Worm (Caenorhabditis elegans) whole organism, L4 larva: ENCODE results near the gene F19H6.6.

Source experiments
- D1046.2 ChIP-seq: fragments of 200-800 bp; sonication (Bioruptor generic); IDR thresholded peaks from 2 replicates; pipeline ENCODE4 v1.3.6; 2022; ENCODE audit warnings: missing genetic modification characterization, missing compliant biosample characterization
- R02D3.7 ChIP-seq: fragments of 150-350 bp; sonication (generic microtip); optimal IDR thresholded peaks from 3 replicates; lab custom pipeline; 2014; ENCODE audit warnings: missing biosample characterization, missing genetic modification characterization
- T20F7.1 ChIP-seq: fragments of 200-800 bp; sonication (Bioruptor generic); optimal IDR thresholded peaks from 2 replicates; lab custom pipeline; 2018; ENCODE audit warnings: mild to moderate bottlenecking, missing genetic modification characterization, missing compliant biosample characterization
- Y105C5A.15 ChIP-seq: fragments of 200-800 bp; sonication (Bioruptor generic); IDR thresholded peaks from 2 replicates; pipeline ENCODE4 v1.3.6; 2022; ENCODE audit warnings: missing genetic modification characterization, missing compliant biosample characterization
- Y48G9A.11 ChIP-seq: fragments of 200-800 bp; sonication (Bioruptor generic); IDR thresholded peaks from 2 replicates; pipeline ENCODE4 v1.3.6; 2022; ENCODE audit warnings: missing genetic modification reagents, missing genetic modification characterization, missing compliant biosample characterization
- Y75B8A.6 ChIP-seq: fragments of 200-800 bp; sonication (Bioruptor generic); IDR thresholded peaks from 2 replicates; pipeline ENCODE4 v1.3.6; 2022; ENCODE audit warnings: missing genetic modification reagents, missing genetic modification characterization, missing compliant biosample characterization
- aha-1 ChIP-seq: fragments of 150-350 bp; peaks from one replicate; lab custom pipeline; 2014; ENCODE audit warnings: missing biosample characterization, missing genetic modification characterization
- aly-2 ChIP-seq: sonication (generic microtip); optimal IDR thresholded peaks from 2 replicates; lab custom pipeline; 2018; ENCODE audit warnings: missing biosample characterization, missing genetic modification characterization
- ama-1 ChIP-seq: fragments of 150-350 bp; optimal IDR thresholded peaks from 2 replicates; lab custom pipeline; 2014; ENCODE audit warnings: inconsistent platforms, mixed read lengths
- attf-4 ChIP-seq: sonication (generic microtip); optimal IDR thresholded peaks from 3 replicates; lab custom pipeline; 2017; ENCODE audit warnings: missing biosample characterization, missing genetic modification characterization
- ceh-28 ChIP-seq: fragments of 150-350 bp; optimal IDR thresholded peaks from 2 replicates; lab custom pipeline; 2014; ENCODE audit warnings: missing biosample characterization, missing genetic modification reagents, missing genetic modification characterization
- ceh-32 ChIP-seq: sonication (generic microtip); optimal IDR thresholded peaks from 2 replicates; lab custom pipeline; 2016; ENCODE audit warnings: mild to moderate bottlenecking, missing genetic modification characterization, missing compliant biosample characterization; ENCODE audit not compliant: poor library complexity
- ceh-44 ChIP-seq: fragments of 200-800 bp; sonication (Bioruptor generic); IDR thresholded peaks from 2 replicates; pipeline ENCODE4 v1.3.6; 2022; ENCODE audit warnings: missing genetic modification reagents, missing genetic modification characterization, missing compliant biosample characterization
- ceh-62 ChIP-seq: sonication (generic microtip); optimal IDR thresholded peaks from 2 replicates; lab custom pipeline; 2017; ENCODE audit warnings: missing biosample characterization, missing genetic modification characterization
- cey-2 ChIP-seq: sonication (generic microtip); optimal IDR thresholded peaks from 3 replicates; lab custom pipeline; 2017; ENCODE audit warnings: missing genetic modification characterization, mild to moderate bottlenecking, missing compliant biosample characterization, antibody characterized with exemption, borderline replicate concordance; ENCODE audit not compliant: insufficient read depth
- ctbp-1 ChIP-seq: fragments of 200-800 bp; sonication (Bioruptor generic); IDR thresholded peaks from 2 replicates; pipeline ENCODE4 v1.3.6; 2022; ENCODE audit warnings: missing genetic modification reagents, missing genetic modification characterization, missing compliant biosample characterization
- daf-12 ChIP-seq: fragments of 150-350 bp; optimal IDR thresholded peaks from 2 replicates; lab custom pipeline; 2014; ENCODE audit warnings: missing biosample characterization, missing genetic modification reagents, missing genetic modification characterization
- daf-16 ChIP-seq, 3 experiments: sonication (generic microtip); optimal IDR thresholded peaks; 2 replicates each; lab custom pipeline; 2016 to 2017; ENCODE audit warnings: missing genetic modification characterization in 3 of 3, missing genetic modification reagents in 3 of 3, mild to moderate bottlenecking in 2 of 3, missing compliant biosample characterization in 2 of 3, missing biosample characterization in 1 of 3, moderate library complexity in 1 of 3
- daf-8 ChIP-seq: fragments of 200-800 bp; sonication (Bioruptor generic); IDR thresholded peaks from 2 replicates; pipeline ENCODE4 v1.3.6; 2022; ENCODE audit warnings: missing genetic modification characterization, missing compliant biosample characterization
- dmd-6 ChIP-seq: fragments of 200-800 bp; sonication (Bioruptor generic); IDR thresholded peaks from 2 replicates; pipeline ENCODE4 v1.3.6; 2022; ENCODE audit warnings: missing genetic modification reagents, missing genetic modification characterization, missing compliant biosample characterization
- dmd-8 ChIP-seq: fragments of 200-800 bp; sonication (Bioruptor generic); IDR thresholded peaks from 2 replicates; pipeline ENCODE4 v1.3.6; 2022; ENCODE audit warnings: missing genetic modification characterization, missing compliant biosample characterization
- fkh-10 ChIP-seq: fragments of 150-350 bp; optimal IDR thresholded peaks from 2 replicates; lab custom pipeline; 2014; ENCODE audit warnings: missing biosample characterization, missing genetic modification reagents, missing genetic modification characterization
- fos-1 ChIP-seq: fragments of 150-350 bp; optimal IDR thresholded peaks from 2 replicates; lab custom pipeline; 2014; ENCODE audit warnings: missing biosample characterization, missing genetic modification characterization
- gei-8 ChIP-seq: fragments of 200-800 bp; sonication (Bioruptor generic); optimal IDR thresholded peaks from 2 replicates; lab custom pipeline; 2018; ENCODE audit warnings: mild to moderate bottlenecking, missing genetic modification characterization, missing compliant biosample characterization
- hlh-30 ChIP-seq: sonication (generic microtip); optimal IDR thresholded peaks from 2 replicates; lab custom pipeline; 2017; ENCODE audit warnings: antibody characterized with exemption, mild to moderate bottlenecking, missing genetic modification characterization, missing compliant biosample characterization; ENCODE audit not compliant: insufficient read depth
- lim-7 ChIP-seq: fragments of 200-800 bp; sonication (Bioruptor generic); IDR thresholded peaks from 2 replicates; pipeline ENCODE4 v1.3.6; 2022; ENCODE audit warnings: missing genetic modification characterization, missing compliant biosample characterization
- lin-38 ChIP-seq: fragments of 200-800 bp; sonication (Bioruptor generic); IDR thresholded peaks from 2 replicates; pipeline ENCODE4 v1.3.6; 2022; ENCODE audit warnings: missing genetic modification reagents, missing genetic modification characterization, missing compliant biosample characterization
- lir-3 ChIP-seq: sonication (generic microtip); optimal IDR thresholded peaks from 2 replicates; lab custom pipeline; 2016; ENCODE audit warnings: mild to moderate bottlenecking, missing genetic modification characterization, missing compliant biosample characterization
- madf-5 ChIP-seq, 2 experiments: fragments of 200-800 bp; sonication (Bioruptor generic); IDR thresholded peaks; 2 replicates each; pipeline ENCODE4 v1.3.6; 2022; ENCODE audit warnings: missing compliant biosample characterization in 2 of 2, missing genetic modification characterization in 2 of 2
- mdl-1 ChIP-seq, 2 experiments: fragments of 150-350 bp in 1 of 2; sonication (generic microtip) in 1 of 2; optimal IDR thresholded peaks; 2 replicates each; lab custom pipeline; 2014 to 2017; ENCODE audit warnings: missing biosample characterization in 2 of 2, missing genetic modification characterization in 2 of 2
- mes-2 ChIP-seq: sonication (generic microtip); optimal IDR thresholded peaks from 2 replicates; lab custom pipeline; 2016; ENCODE audit warnings: missing genotype, mild to moderate bottlenecking, missing genetic modification characterization, missing compliant biosample characterization; ENCODE audit not compliant: poor library complexity, severe bottlenecking
- mxl-2 ChIP-seq: fragments of 200-800 bp; sonication (Bioruptor generic); conservative IDR thresholded peaks from 2 replicates; pipeline ENCODE4 v1.3.6; 2022; ENCODE audit warnings: missing genetic modification reagents, missing genetic modification characterization, missing compliant biosample characterization
- nhr-10 ChIP-seq: fragments of 150-350 bp; optimal IDR thresholded peaks from 2 replicates; lab custom pipeline; 2014; ENCODE audit warnings: missing biosample characterization, missing genetic modification characterization
- nhr-237 ChIP-seq: sonication (generic microtip); optimal IDR thresholded peaks from 2 replicates; lab custom pipeline; 2017; ENCODE audit warnings: missing biosample characterization, missing genetic modification characterization
- nhr-25 ChIP-seq: sonication (generic microtip); optimal IDR thresholded peaks from 2 replicates; lab custom pipeline; 2017; ENCODE audit warnings: missing genetic modification characterization, mild to moderate bottlenecking, missing compliant biosample characterization, antibody characterized with exemption, moderate library complexity, borderline replicate concordance; ENCODE audit not compliant: insufficient read depth
- nhr-28 ChIP-seq: fragments of 150-350 bp; optimal IDR thresholded peaks from 2 replicates; lab custom pipeline; 2014; ENCODE audit warnings: missing biosample characterization, missing genetic modification characterization
- nhr-48 ChIP-seq: sonication (generic microtip); optimal IDR thresholded peaks from 2 replicates; lab custom pipeline; 2016; ENCODE audit warnings: mild to moderate bottlenecking, missing genetic modification characterization, missing compliant biosample characterization
- nhr-6 ChIP-seq: fragments of 150-350 bp; optimal IDR thresholded peaks from 2 replicates; lab custom pipeline; 2014; ENCODE audit warnings: missing biosample characterization, missing genetic modification characterization
- nhr-76 ChIP-seq: fragments of 150-350 bp; optimal IDR thresholded peaks from 2 replicates; lab custom pipeline; 2014; ENCODE audit warnings: missing biosample characterization, missing genetic modification characterization
- pha-4 ChIP-seq, 2 experiments: fragments of 150-350 bp in 1 of 2; fragments of 200-800 bp in 1 of 2; sonication (Bioruptor generic) in 1 of 2; IDR thresholded peaks in 1 of 2; optimal IDR thresholded peaks in 1 of 2; 2 replicates each; pipeline versions ENCODE4 v1.3.6 to Lab custom; 2014 to 2022; ENCODE audit warnings: missing genetic modification characterization in 2 of 2, missing genetic modification reagents in 2 of 2, missing biosample characterization in 1 of 2, missing compliant biosample characterization in 1 of 2
- pqm-1 ChIP-seq: sonication (generic microtip); optimal IDR thresholded peaks from 2 replicates; lab custom pipeline; 2017; ENCODE audit warnings: missing biosample characterization, missing genetic modification characterization
- saeg-2 ChIP-seq: fragments of 200-800 bp; sonication (Bioruptor generic); IDR thresholded peaks from 2 replicates; pipeline ENCODE4 v1.3.6; 2022; ENCODE audit warnings: missing genetic modification reagents, missing genetic modification characterization, missing compliant biosample characterization
- skn-1 ChIP-seq: fragments of 150-350 bp; optimal IDR thresholded peaks from 2 replicates; lab custom pipeline; 2014; ENCODE audit warnings: missing biosample characterization, missing genetic modification characterization
- snpc-1.2 ChIP-seq: fragments of 200-800 bp; sonication (Bioruptor generic); IDR thresholded peaks from 2 replicates; pipeline ENCODE4 v1.3.6; 2022; ENCODE audit warnings: missing genetic modification reagents, missing genetic modification characterization, missing compliant biosample characterization
- snpc-4 ChIP-seq: fragments of 150-350 bp; optimal IDR thresholded peaks from 2 replicates; lab custom pipeline; 2014; ENCODE audit warnings: missing biosample characterization, missing genetic modification characterization
- tag-97 ChIP-seq: fragments of 200-800 bp; sonication (Bioruptor generic); IDR thresholded peaks from 2 replicates; pipeline ENCODE4 v1.3.6; 2022; ENCODE audit warnings: missing genetic modification characterization, missing compliant biosample characterization
- tra-1 ChIP-seq: fragments of 200-800 bp; sonication (Bioruptor generic); IDR thresholded peaks from 2 replicates; pipeline ENCODE4 v1.3.6; 2022; ENCODE audit warnings: missing genetic modification reagents, missing genetic modification characterization, missing compliant biosample characterization
- unc-130 ChIP-seq: sonication (generic microtip); optimal IDR thresholded peaks from 2 replicates; lab custom pipeline; 2016; ENCODE audit warnings: missing genetic modification reagents, missing genetic modification characterization, missing compliant biosample characterization
- vab-7 ChIP-seq: fragments of 200-800 bp; sonication (Bioruptor generic); IDR thresholded peaks from 2 replicates; pipeline ENCODE4 v1.3.6; 2022; ENCODE audit warnings: missing genetic modification reagents, missing genetic modification characterization, missing compliant biosample characterization
- zag-1 ChIP-seq: fragments of 150-350 bp; optimal IDR thresholded peaks from 2 replicates; lab custom pipeline; 2014; ENCODE audit warnings: missing biosample characterization, missing genetic modification characterization
- zip-11 ChIP-seq: fragments of 200-800 bp; sonication (Bioruptor generic); IDR thresholded peaks from 2 replicates; pipeline ENCODE4 v1.3.6; 2022; ENCODE audit warnings: missing genetic modification characterization, missing compliant biosample characterization

Gene F19H6.6

DNA sequence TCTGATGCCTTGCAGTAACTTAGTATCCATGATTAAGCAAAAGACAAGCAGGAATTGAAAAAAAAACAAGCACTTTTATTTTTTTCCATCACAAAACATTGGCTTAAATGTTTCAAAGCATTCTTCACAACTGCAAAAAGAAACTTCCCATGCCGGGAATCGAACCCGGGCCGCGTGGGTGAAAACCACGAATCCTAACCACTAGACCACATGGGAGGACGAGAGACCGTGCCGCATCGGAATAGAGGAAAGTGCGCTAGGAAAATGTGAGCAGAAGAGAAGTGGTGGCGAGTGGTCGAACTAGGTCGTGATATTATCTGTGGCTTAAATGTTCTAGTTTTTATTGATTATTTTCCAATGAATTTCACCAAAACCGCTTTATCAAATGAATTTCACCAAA, 6.9 kb downstream of the F19H6.6 start (continued):
- TF ChIP-seq tra-1 (GFP tag; lab: Robert Waterston, UW) (peak; percentile 24; the same call in 1 of the 2 replicates), dmd-6 (peak; percentile 55), gei-8 (peak; percentile 0), Y105C5A.15 (GFP tag; lab: Robert Waterston, UW) (0 out of 2 replicates have a peak, but pooled peaks have one; percentile 55), T20F7.1 (GFP tag; lab: Kevin White, UChicago) (no peak), mxl-2 (GFP tag; lab: Robert Waterston, UW) (no peak), madf-5 (GFP tag; IDR thresholded peaks at IDR 0.05; lab: Robert Waterston, UW) (no peak), nhr-76 (no peak), pqm-1 (no peak), nhr-6 (tag; lab: Kevin White, UChicago) (no peak), pha-4 (GFP tag; IDR thresholded peaks at IDR 0.05; lab: Robert Waterston, UW) (no peak), pha-4 (tag; optimal IDR thresholded peaks at IDR 0.05; lab: Kevin White, UChicago) (no peak), zip-11 (GFP tag; lab: Robert Waterston, UW) (no peak), daf-16 (GFP tag; optimal IDR thresholded peaks at IDR 0.05; lab: Kevin White, UChicago) (peak; percentile 11 to 45), daf-16 (tag; optimal IDR thresholded peaks at IDR 0.05; lab: Kevin White, UChicago) (peak; percentile 51), dmd-8 (GFP tag; lab: Robert Waterston, UW) (peak; percentile 64; the same call in 1 of the 2 replicates), R02D3.7 (tag; lab: Kevin White, UChicago) (no peak), lir-3 (tag; lab: Kevin White, UChicago) (no peak), nhr-10 (tag; lab: Kevin White, UChicago) (no peak), ama-1 (lab: Kevin White, UChicago) (no peak), fkh-10 (GFP tag; lab: Kevin White, UChicago) (no peak), hlh-30 (tag; lab: Kevin White, UChicago) (peak; percentile 49), fos-1 (tag; lab: Kevin White, UChicago) (no peak), snpc-1.2 (GFP tag; lab: Robert Waterston, UW) (peak; percentile 84), daf-12 (tag; lab: Kevin White, UChicago) (no peak), cey-2 (no peak), snpc-4 (tag; lab: Kevin White, UChicago) (no peak), nhr-28 (no peak), nhr-237 (tag; lab: Kevin White, UChicago) (no peak), ceh-62 (tag; lab: Kevin White, UChicago) (no peak), ctbp-1 (GFP tag; lab: Robert Waterston, UW) (peak; percentile 68; the same call in 1 of the 2 replicates), ceh-28 (tag; lab: Kevin White, UChicago) (no peak), Y75B8A.6 (GFP tag; lab: Robert Waterston, UW) (no peak), skn-1 (no peak), aha-1 (tag; lab: Kevin White, UChicago) (peak; percentile 94), daf-8 (GFP tag; lab: Robert Waterston, UW) (no peak), nhr-48 (tag; lab: Kevin White, UChicago) (no peak), lim-7 (GFP tag; lab: Robert Waterston, UW) (peak; percentile 88), tag-97 (GFP tag; lab: Robert Waterston, UW) (no peak), Y48G9A.11 (GFP tag; lab: Robert Waterston, UW) (peak; percentile 43; the same call in 1 of the 2 replicates), nhr-25 (tag; lab: Kevin White, UChicago) (no peak), D1046.2 (GFP tag; lab: Robert Waterston, UW) (no peak), saeg-2 (GFP tag; lab: Robert Waterston, UW) (no peak), mdl-1 (tag; optimal IDR thresholded peaks at IDR 0.05; lab: Kevin White, UChicago) (peak in 1 of 2 experiments; percentile 72), vab-7 (GFP tag; lab: Robert Waterston, UW) (peak; percentile 75), unc-130 (GFP tag; lab: Kevin White, UChicago) (no peak), zag-1 (tag; lab: Kevin White, UChicago) (no peak), aly-2 (tag; lab: Kevin White, UChicago) (no peak), mes-2 (tag; lab: Kevin White, UChicago) (peak; percentile 81), lin-38 (GFP tag; lab: Robert Waterston, UW) (no peak), attf-4 (tag; lab: Kevin White, UChicago) (no peak), ceh-32 (tag; lab: Kevin White, UChicago) (no peak), ceh-44 (no peak; the same call in 1 of the 2 replicates)
